Worm (Caenorhabditis elegans) whole organism, L4 larva: ENCODE data around the gene F54E7.9.

Source experiments
- F10B5.3 ChIP-seq: sonication (generic microtip); optimal IDR thresholded peaks from 2 replicates; lab custom pipeline; 2016; ENCODE audit warnings: mild to moderate bottlenecking, missing genetic modification characterization, missing compliant biosample characterization
- hif-1 ChIP-seq, 2 experiments: sonication (generic microtip); optimal IDR thresholded peaks; 2 replicates each; lab custom pipeline; 2016 to 2017; ENCODE audit warnings: missing compliant biosample characterization in 2 of 2, missing genetic modification characterization in 2 of 2, missing genetic modification reagents in 2 of 2, missing genotype in 2 of 2, mild to moderate bottlenecking in 1 of 2
- mdl-1 ChIP-seq, 2 experiments: fragments of 150-350 bp in 1 of 2; sonication (generic microtip) in 1 of 2; optimal IDR thresholded peaks; 2 replicates each; lab custom pipeline; 2014 to 2017; ENCODE audit warnings: missing biosample characterization in 2 of 2, missing genetic modification characterization in 2 of 2
- mep-1 ChIP-seq: fragments of 150-350 bp; sonication (generic microtip); optimal IDR thresholded peaks from 3 replicates; lab custom pipeline; 2014; ENCODE audit warnings: missing biosample characterization, missing genetic modification characterization
- nhr-10 ChIP-seq: fragments of 150-350 bp; optimal IDR thresholded peaks from 2 replicates; lab custom pipeline; 2014; ENCODE audit warnings: missing biosample characterization, missing genetic modification characterization
- nhr-11 ChIP-seq: fragments of 150-350 bp; optimal IDR thresholded peaks from 2 replicates; lab custom pipeline; 2014; ENCODE audit warnings: missing biosample characterization, missing genetic modification characterization
- nhr-25 ChIP-seq: sonication (generic microtip); optimal IDR thresholded peaks from 2 replicates; lab custom pipeline; 2017; ENCODE audit warnings: missing genetic modification characterization, mild to moderate bottlenecking, missing compliant biosample characterization, antibody characterized with exemption, moderate library complexity, borderline replicate concordance; ENCODE audit not compliant: insufficient read depth
- nhr-76 ChIP-seq: fragments of 150-350 bp; optimal IDR thresholded peaks from 2 replicates; lab custom pipeline; 2014; ENCODE audit warnings: missing biosample characterization, missing genetic modification characterization
- snpc-4 ChIP-seq: fragments of 150-350 bp; optimal IDR thresholded peaks from 2 replicates; lab custom pipeline; 2014; ENCODE audit warnings: missing biosample characterization, missing genetic modification characterization
- spr-1 ChIP-seq: sonication (generic microtip); optimal IDR thresholded peaks from 2 replicates; lab custom pipeline; 2016; ENCODE audit warnings: mild to moderate bottlenecking, missing genetic modification characterization, missing compliant biosample characterization
- ztf-11 ChIP-seq: fragments of 150-350 bp; optimal IDR thresholded peaks from 2 replicates; lab custom pipeline; 2014; ENCODE audit warnings: missing biosample characterization, missing genetic modification characterization

ce11 chrIII:5663933-5664332 lies 13.8 kb downstream of the F54E7.9 start, which contains the start of gene par-3:
- TF ChIP-seq hif-1 (tag; optimal IDR thresholded peaks at IDR 0.05; lab: Kevin White, UChicago) (no peak), mdl-1 (tag; optimal IDR thresholded peaks at IDR 0.05; lab: Kevin White, UChicago) (no peak), F10B5.3 (tag; lab: Kevin White, UChicago) (no peak), snpc-4 (tag; lab: Kevin White, UChicago) (no peak), nhr-11 (tag; lab: Kevin White, UChicago) (no peak), nhr-76 (no peak), ztf-11 (tag; lab: Kevin White, UChicago) (no peak), spr-1 (tag; lab: Kevin White, UChicago) (no peak), nhr-10 (tag; lab: Kevin White, UChicago) (no peak), nhr-25 (tag; lab: Kevin White, UChicago) (no peak), mep-1 (tag; lab: Kevin White, UChicago) (no peak)
